Fruit fly (Drosophila melanogaster): ENCODE data around the gene CG1463.

- no peak for TF ChIP-seq CG8478 (optimal IDR thresholded peaks at IDR 0.05)
- no peak for TF ChIP-seq CTCF (optimal IDR thresholded peaks at IDR 0.05)
Measured at dm6 chrX:12596353-12597107, 14.9 kb downstream of the CG1463 start.

Data from S2 (cell line).